Worm (Caenorhabditis elegans): ENCODE measurements around the gene srsx-28.

srsx-28 gene

ce11 chrV:10152278-10152677 is at the start of gene srsx-28:
Gene srsx-28 (plus strand): TSS chrV:10152578.
- TF ChIP-seq flt-1 (GFP tag; IDR thresholded peaks at IDR 0.05) (no peak), klf-2 (GFP tag; conservative IDR thresholded peaks at IDR 0.05) (no peak), ztf-29 (GFP tag; IDR thresholded peaks at IDR 0.05) (no peak), tab-1 (GFP tag; IDR thresholded peaks at IDR 0.05) (no peak), med-1 (GFP tag; optimal IDR thresholded peaks at IDR 0.05; ENCODE audit: insufficient read depth) (no peak), ref-1 (GFP tag; conservative IDR thresholded peaks at IDR 0.05) (no peak), T22C8.4 (GFP tag; IDR thresholded peaks at IDR 0.05) (no peak), cog-1 (tag; optimal IDR thresholded peaks at IDR 0.05) (no peak), ztf-23 (GFP tag; IDR thresholded peaks at IDR 0.05) (no peak)

DNA sequence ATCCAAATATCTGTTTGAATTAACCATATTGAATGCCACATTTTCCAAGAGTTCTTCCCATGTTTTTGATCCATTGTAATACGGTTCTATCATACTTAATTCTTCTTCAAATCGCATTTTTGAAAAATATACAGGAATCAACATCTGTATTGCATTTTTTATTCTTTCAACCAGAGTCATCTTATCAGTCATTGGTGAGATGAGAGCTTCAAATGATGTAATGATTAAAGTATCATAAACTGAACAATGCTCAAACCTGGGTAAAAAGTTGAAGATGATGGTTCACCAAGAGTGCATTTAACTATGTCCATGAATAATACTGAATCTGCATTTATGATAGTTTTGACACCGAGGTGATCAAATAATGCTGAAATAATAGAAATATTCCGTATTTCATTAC is 48.6 kb upstream of the srsx-28 start:
- TF ChIP-seq ztf-29 (GFP tag; IDR thresholded peaks at IDR 0.05) (no peak), ztf-23 (GFP tag; IDR thresholded peaks at IDR 0.05) (no peak), klf-2 (GFP tag; conservative IDR thresholded peaks at IDR 0.05) (no peak), ref-1 (GFP tag; conservative IDR thresholded peaks at IDR 0.05) (no peak), cog-1 (tag; optimal IDR thresholded peaks at IDR 0.05) (no peak), med-1 (GFP tag; optimal IDR thresholded peaks at IDR 0.05; ENCODE audit: insufficient read depth) (no peak), tab-1 (GFP tag; IDR thresholded peaks at IDR 0.05) (no peak), T22C8.4 (GFP tag; IDR thresholded peaks at IDR 0.05) (no peak), flt-1 (GFP tag; IDR thresholded peaks at IDR 0.05) (no peak)

DNA sequence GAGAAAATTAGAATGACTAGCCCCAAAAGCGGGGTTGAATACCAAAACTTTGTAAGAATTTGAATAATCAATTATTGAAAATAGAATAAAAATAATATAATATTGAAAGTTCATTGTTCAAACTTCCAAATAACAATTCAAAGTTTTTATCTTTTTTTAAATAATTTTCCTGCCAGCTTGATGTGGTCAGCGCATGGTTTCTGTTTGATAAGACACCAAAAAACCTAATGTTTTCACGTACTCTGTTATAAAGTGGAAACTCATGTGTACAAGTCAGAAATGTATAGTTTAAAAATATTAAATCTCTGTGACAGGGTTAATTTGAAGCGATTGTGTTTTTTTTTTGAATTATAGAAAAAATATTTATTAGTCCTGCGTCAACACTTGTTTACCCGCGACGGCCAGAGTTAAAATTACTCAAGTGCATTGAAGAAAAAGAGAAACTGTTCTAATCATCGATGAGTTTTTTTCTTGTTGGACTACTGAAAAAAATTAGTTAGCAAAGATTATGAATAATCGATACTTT is 47.5 kb upstream of the srsx-28 start, which contains the start of gene ugt-17:
TSS of gene ugt-17 (minus strand) at position 180 of the 526 bp plus-strand sequence.
- TF ChIP-seq flt-1 (GFP tag; IDR thresholded peaks at IDR 0.05) (no peak), ref-1 (GFP tag; conservative IDR thresholded peaks at IDR 0.05) (no peak), tab-1 (GFP tag; IDR thresholded peaks at IDR 0.05) (no peak), ztf-23 (GFP tag; IDR thresholded peaks at IDR 0.05) (no peak), T22C8.4 (GFP tag; IDR thresholded peaks at IDR 0.05) (no peak), ztf-29 (GFP tag; IDR thresholded peaks at IDR 0.05) (no peak), klf-2 (GFP tag; conservative IDR thresholded peaks at IDR 0.05) (no peak), med-1 (GFP tag; optimal IDR thresholded peaks at IDR 0.05; ENCODE audit: insufficient read depth) (no peak), cog-1 (tag; optimal IDR thresholded peaks at IDR 0.05) (no peak)

DNA sequence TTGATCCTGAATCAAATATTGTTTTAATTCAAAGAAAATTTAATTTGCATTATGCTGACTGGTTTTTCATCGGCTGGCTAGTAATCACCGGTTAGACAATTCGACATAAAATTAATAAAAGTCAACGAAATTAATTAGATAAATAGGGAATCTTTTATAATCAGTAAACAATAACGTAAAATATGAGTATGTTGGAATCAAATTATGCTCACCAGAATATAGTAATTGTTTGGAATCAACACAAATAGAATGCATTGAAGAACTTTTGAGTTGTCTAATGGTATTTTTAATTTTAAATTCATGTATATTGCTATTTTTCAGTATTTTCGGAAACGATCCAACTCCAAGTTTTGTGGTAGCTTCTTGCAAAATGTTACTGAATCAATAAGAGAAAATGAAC is 47.0 kb upstream of the srsx-28 start, which contains the start of gene C08B6.2:
TSS of gene C08B6.2 (plus strand) at position 301 of the 400 bp plus-strand sequence.
- TF ChIP-seq ztf-29 (GFP tag; IDR thresholded peaks at IDR 0.05): no peak
- no peak for TF ChIP-seq ztf-23 (GFP tag; IDR thresholded peaks at IDR 0.05)
- TF ChIP-seq ref-1 (GFP tag; conservative IDR thresholded peaks at IDR 0.05): no peak

DNA sequence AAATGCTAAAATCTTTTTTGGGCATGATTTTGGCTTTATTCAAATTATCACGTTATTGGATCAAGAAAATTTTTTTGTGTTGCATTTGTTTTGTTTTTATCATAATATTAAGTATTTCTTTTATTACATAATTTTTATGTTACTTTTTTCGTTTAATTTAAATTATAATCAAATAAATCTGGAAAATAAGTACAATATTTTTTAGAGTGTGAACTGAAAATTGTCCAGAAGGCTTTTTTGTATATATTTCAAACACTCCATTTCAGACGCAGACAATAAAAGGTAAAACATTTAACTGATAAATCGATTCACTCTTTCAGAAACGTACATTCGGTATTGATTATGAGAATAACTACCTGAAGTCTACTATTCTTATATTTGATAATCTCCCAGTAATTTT is 45.1 kb upstream of the srsx-28 start, which contains the start of gene C08B6.11:
TSS of gene C08B6.11 (plus strand) at position 301 of the 400 bp plus-strand sequence.
- TF ChIP-seq ztf-23 (GFP tag; IDR thresholded peaks at IDR 0.05): no peak
- TF ChIP-seq med-1 (GFP tag; optimal IDR thresholded peaks at IDR 0.05; ENCODE audit: insufficient read depth): no peak
- TF ChIP-seq ref-1 (GFP tag; conservative IDR thresholded peaks at IDR 0.05): no peak
- TF ChIP-seq tab-1 (GFP tag; IDR thresholded peaks at IDR 0.05): no peak
- no peak for TF ChIP-seq ztf-29 (GFP tag; IDR thresholded peaks at IDR 0.05)
- TF ChIP-seq flt-1 (GFP tag; IDR thresholded peaks at IDR 0.05): no peak
- TF ChIP-seq klf-2 (GFP tag; conservative IDR thresholded peaks at IDR 0.05): no peak
- TF ChIP-seq cog-1 (tag; optimal IDR thresholded peaks at IDR 0.05): no peak
- no peak for TF ChIP-seq T22C8.4 (GFP tag; IDR thresholded peaks at IDR 0.05)

ce11 chrV:10111129-10111528 is 41.2 kb upstream of the srsx-28 start:
- TF ChIP-seq T22C8.4 (GFP tag; IDR thresholded peaks at IDR 0.05) (no peak), klf-2 (GFP tag; conservative IDR thresholded peaks at IDR 0.05) (no peak), tab-1 (GFP tag; IDR thresholded peaks at IDR 0.05) (no peak), flt-1 (GFP tag; IDR thresholded peaks at IDR 0.05) (no peak), ref-1 (GFP tag; conservative IDR thresholded peaks at IDR 0.05) (no peak), cog-1 (tag; optimal IDR thresholded peaks at IDR 0.05) (no peak), med-1 (GFP tag; optimal IDR thresholded peaks at IDR 0.05; ENCODE audit: insufficient read depth) (no peak), ztf-29 (GFP tag; IDR thresholded peaks at IDR 0.05) (no peak), ztf-23 (GFP tag; IDR thresholded peaks at IDR 0.05) (no peak)

- TF ChIP-seq klf-2 (GFP tag; conservative IDR thresholded peaks at IDR 0.05) (no peak), ztf-29 (GFP tag; IDR thresholded peaks at IDR 0.05) (no peak), flt-1 (GFP tag; IDR thresholded peaks at IDR 0.05) (no peak)
These were observed 40.2 kb upstream of the srsx-28 start, which contains the start of gene C08B6.3 for ce11 chrV:10112187-10112586. Gene C08B6.3 (minus strand): TSS chrV:10112287.

DNA sequence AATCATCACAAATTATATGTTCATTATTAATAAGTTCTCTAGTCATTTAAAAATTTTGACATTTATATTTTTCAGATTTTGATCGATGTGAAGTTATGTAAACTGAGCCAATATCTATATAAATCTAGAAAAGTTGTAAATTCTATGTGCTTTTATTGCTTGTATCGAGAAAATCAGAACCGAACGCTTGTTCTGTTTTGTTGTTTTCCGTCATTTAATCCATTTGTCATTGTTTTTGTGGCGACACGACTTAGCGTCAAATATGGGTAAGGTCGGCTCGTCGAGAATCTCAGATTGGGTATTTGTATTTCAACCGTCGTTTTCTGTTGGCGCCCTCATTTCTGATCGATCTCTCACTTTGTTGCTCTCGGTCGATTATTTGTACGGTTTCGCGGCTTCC is 38.0 kb upstream of the srsx-28 start, which contains the start of gene cht-5:
TSS of gene cht-5 (plus strand) at position 301 of the 400 bp plus-strand sequence.
- TF ChIP-seq ztf-29 (GFP tag; IDR thresholded peaks at IDR 0.05) (no peak), ref-1 (GFP tag; conservative IDR thresholded peaks at IDR 0.05) (no peak), T22C8.4 (GFP tag; IDR thresholded peaks at IDR 0.05) (no peak), flt-1 (GFP tag; IDR thresholded peaks at IDR 0.05) (no peak), tab-1 (GFP tag; IDR thresholded peaks at IDR 0.05) (no peak), ztf-23 (GFP tag; IDR thresholded peaks at IDR 0.05) (no peak), med-1 (GFP tag; optimal IDR thresholded peaks at IDR 0.05; ENCODE audit: insufficient read depth) (no peak), cog-1 (tag; optimal IDR thresholded peaks at IDR 0.05) (no peak), klf-2 (GFP tag; conservative IDR thresholded peaks at IDR 0.05) (no peak)

ce11 chrV:10117465-10117864 is 34.9 kb upstream of the srsx-28 start, which contains the start of gene C08B6.5:
Gene C08B6.5 (plus strand): TSS chrV:10117765.
- TF ChIP-seq tab-1 (GFP tag; IDR thresholded peaks at IDR 0.05): no peak
- TF ChIP-seq ztf-29 (GFP tag; IDR thresholded peaks at IDR 0.05): no peak
- TF ChIP-seq flt-1 (GFP tag; IDR thresholded peaks at IDR 0.05): no peak

DNA sequence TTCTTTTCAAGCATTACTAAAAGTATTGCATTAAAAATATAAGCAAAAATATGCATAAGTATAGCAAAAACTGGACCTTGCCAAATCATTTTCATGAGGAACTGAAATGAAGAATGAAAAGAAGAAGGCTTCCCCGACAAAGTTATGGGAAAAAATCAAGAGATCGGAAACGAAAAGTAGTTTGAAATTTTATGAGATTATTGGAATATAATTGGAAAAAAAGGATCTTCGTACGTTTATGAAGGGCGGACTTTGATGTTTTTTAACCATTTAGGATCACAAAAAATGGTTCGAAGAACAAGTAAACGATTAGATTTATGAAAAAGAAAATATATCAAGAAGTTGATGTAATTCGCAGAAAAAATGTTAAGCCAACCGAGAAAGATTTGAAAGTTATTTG is 31.5 kb upstream of the srsx-28 start, which contains the start of gene srxa-18:
TSS of gene srxa-18 (minus strand) at position 100 of the 400 bp plus-strand sequence.
- no peak for TF ChIP-seq ztf-29 (GFP tag; IDR thresholded peaks at IDR 0.05)
- TF ChIP-seq ref-1 (GFP tag; conservative IDR thresholded peaks at IDR 0.05): no peak
- TF ChIP-seq tab-1 (GFP tag; IDR thresholded peaks at IDR 0.05): no peak
- no peak for TF ChIP-seq cog-1 (tag; optimal IDR thresholded peaks at IDR 0.05)
- no peak for TF ChIP-seq T22C8.4 (GFP tag; IDR thresholded peaks at IDR 0.05)
- TF ChIP-seq flt-1 (GFP tag; IDR thresholded peaks at IDR 0.05): no peak
- TF ChIP-seq klf-2 (GFP tag; conservative IDR thresholded peaks at IDR 0.05): no peak
- TF ChIP-seq ztf-23 (GFP tag; IDR thresholded peaks at IDR 0.05): no peak
- TF ChIP-seq med-1 (GFP tag; optimal IDR thresholded peaks at IDR 0.05; ENCODE audit: insufficient read depth): no peak
